Fruit fly (Drosophila melanogaster) whole organism, adult: ENCODE data around the gene CG13251.

Source experiments
- CG11617 ChIP-seq: fragments of 200-800 bp; sonication (Bioruptor generic); optimal IDR thresholded peaks from 2 replicates; lab custom pipeline; 2017; ENCODE audit warnings: mild to moderate bottlenecking, missing biosample characterization, missing genetic modification reagents, missing genetic modification characterization
- CG12768 ChIP-seq: fragments of 200-800 bp; sonication (Bioruptor generic); optimal IDR thresholded peaks from 2 replicates; lab custom pipeline; 2017; ENCODE audit warnings: missing biosample characterization, missing genetic modification characterization, mild to moderate bottlenecking, moderate library complexity, missing genetic modification reagents
- CG14711 ChIP-seq: fragments of 200-800 bp; sonication (Bioruptor generic); optimal IDR thresholded peaks from 2 replicates; lab custom pipeline; 2018; ENCODE audit warnings: missing biosample characterization, mild to moderate bottlenecking, missing genetic modification characterization, moderate library complexity
- CG1620 ChIP-seq: fragments of 200-800 bp; sonication (Bioruptor generic); optimal IDR thresholded peaks from 2 replicates; lab custom pipeline; 2016; ENCODE audit warnings: missing biosample characterization, missing genetic modification characterization
- CG33017 ChIP-seq: fragments of 200-800 bp; sonication (Bioruptor generic); optimal IDR thresholded peaks from 2 replicates; lab custom pipeline; 2018; ENCODE audit warnings: missing biosample characterization, mild to moderate bottlenecking, missing genetic modification characterization, moderate library complexity
- CG5204 ChIP-seq: fragments of 200-800 bp; sonication (Bioruptor generic); optimal IDR thresholded peaks from 2 replicates; lab custom pipeline; 2016; ENCODE audit warnings: missing biosample characterization, missing genetic modification characterization
- CG7045 ChIP-seq: fragments of 200-800 bp; sonication (Bioruptor generic); optimal IDR thresholded peaks from 2 replicates; lab custom pipeline; 2017; ENCODE audit warnings: missing biosample characterization, mild to moderate bottlenecking, missing genetic modification characterization
- CG7101 ChIP-seq: fragments of 200-800 bp; sonication (Bioruptor generic); optimal IDR thresholded peaks from 2 replicates; lab custom pipeline; 2018; ENCODE audit warnings: missing biosample characterization, mild to moderate bottlenecking, missing genetic modification characterization, moderate library complexity
- Clk ChIP-seq: fragments of 200-800 bp; sonication (Bioruptor generic); optimal IDR thresholded peaks from 2 replicates; lab custom pipeline; 2017; ENCODE audit warnings: missing biosample characterization, missing genetic modification characterization
- Crg-1 ChIP-seq: fragments of 200-800 bp; sonication (Bioruptor generic); optimal IDR thresholded peaks from 2 replicates; lab custom pipeline; 2016; ENCODE audit warnings: missing biosample characterization, missing genetic modification characterization
- Hr96 ChIP-seq: fragments of 200-800 bp; sonication (Bioruptor generic); optimal IDR thresholded peaks from 2 replicates; lab custom pipeline; 2016; ENCODE audit warnings: missing biosample characterization, missing genetic modification characterization
- Mnt ChIP-seq: fragments of 200-800 bp; sonication (Bioruptor generic); optimal IDR thresholded peaks from 2 replicates; lab custom pipeline; 2016; ENCODE audit warnings: missing biosample characterization, mild to moderate bottlenecking, missing genetic modification characterization
- bab1 ChIP-seq: fragments of 200-800 bp; sonication (Bioruptor generic); optimal IDR thresholded peaks from 3 replicates; lab custom pipeline; 2019; ENCODE audit warnings: missing biosample characterization, mild to moderate bottlenecking, missing genetic modification characterization, moderate library complexity
- cic ChIP-seq: fragments of 200-800 bp; sonication (Bioruptor generic); optimal IDR thresholded peaks from 2 replicates; lab custom pipeline; 2017; ENCODE audit warnings: missing biosample characterization, mild to moderate bottlenecking, missing genetic modification characterization, moderate library complexity
- cnc ChIP-seq, 2 experiments: fragments of >200 bp; optimal IDR thresholded peaks; 2 replicates each; lab custom pipeline; 2017
- kay ChIP-seq: fragments of 200-800 bp; sonication (Bioruptor generic); peaks from one replicate; lab custom pipeline; 2016; ENCODE audit warnings: missing biosample characterization, missing genetic modification characterization, borderline replicate concordance
- ovo ChIP-seq: fragments of 200-800 bp; sonication (Bioruptor generic); optimal IDR thresholded peaks from 2 replicates; lab custom pipeline; 2016; ENCODE audit warnings: missing biosample characterization, missing genetic modification characterization
- pad ChIP-seq: fragments of 200-800 bp; sonication (Bioruptor generic); optimal IDR thresholded peaks from 3 replicates; lab custom pipeline; 2017; ENCODE audit warnings: missing biosample characterization, missing genetic modification characterization, mild to moderate bottlenecking, moderate library complexity, missing genetic modification reagents
- tj ChIP-seq: fragments of 200-800 bp; sonication (Bioruptor generic); optimal IDR thresholded peaks from 3 replicates; lab custom pipeline; 2017; ENCODE audit warnings: missing biosample characterization, mild to moderate bottlenecking, missing genetic modification characterization, moderate library complexity
- toe ChIP-seq: fragments of 200-800 bp; sonication (Bioruptor generic); optimal IDR thresholded peaks from 2 replicates; lab custom pipeline; 2016; ENCODE audit warnings: missing biosample characterization, missing genetic modification characterization

CG13251 gene

dm6 chr3L:20636899-20637298, at the start of gene CG13251:
CG13251 (plus strand) TSS chr3L:20637199.
- no peak for TF ChIP-seq CG12768
- no peak for TF ChIP-seq kay (GFP tag; lab: Kevin White, UChicago)
- no peak for TF ChIP-seq cnc (optimal IDR thresholded peaks at IDR 0.05; lab: Kevin White, UChicago)
- no peak for TF ChIP-seq CG7045 (GFP tag; lab: Kevin White, UChicago)
- no peak for TF ChIP-seq Clk
- no peak for TF ChIP-seq cic
- no peak for TF ChIP-seq toe
- TF ChIP-seq Hr96 (GFP tag; lab: Kevin White, UChicago): no peak
- no peak for TF ChIP-seq CG33017
- no peak for TF ChIP-seq bab1 (GFP tag; lab: Kevin White, UChicago)
- TF ChIP-seq CG5204 (GFP tag; lab: Kevin White, UChicago): no peak
- no peak for TF ChIP-seq Mnt (GFP tag; lab: Kevin White, UChicago)
- no peak for TF ChIP-seq CG14711

DNA sequence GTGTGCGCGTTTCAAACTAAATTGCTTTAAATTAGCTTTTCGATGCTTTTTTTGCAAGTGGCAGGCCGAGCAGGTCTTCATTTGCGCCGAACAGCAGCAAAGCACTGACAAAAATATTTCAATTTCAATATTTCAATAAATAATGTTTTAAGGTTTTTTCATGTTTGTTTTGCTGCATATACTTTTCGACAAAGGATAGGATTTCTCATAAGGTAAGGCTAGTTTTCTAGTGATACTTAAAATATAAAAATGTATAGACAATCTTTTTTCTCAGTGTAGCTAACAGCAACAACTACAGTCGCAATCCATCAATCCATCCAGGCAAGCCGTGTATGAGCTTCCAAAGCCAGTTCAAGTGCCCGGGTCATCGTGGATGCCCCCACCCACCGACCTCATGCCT, 48.5 kb upstream of the CG13251 start:
- TF ChIP-seq bab1 (GFP tag; lab: Kevin White, UChicago) (no peak), CG7045 (GFP tag; lab: Kevin White, UChicago) (no peak), cic (no peak), CG14711 (no peak), Clk (no peak), Crg-1 (GFP tag; lab: Kevin White, UChicago) (no peak), Hr96 (GFP tag; lab: Kevin White, UChicago) (no peak), CG7101 (no peak), ovo (no peak)

DNA sequence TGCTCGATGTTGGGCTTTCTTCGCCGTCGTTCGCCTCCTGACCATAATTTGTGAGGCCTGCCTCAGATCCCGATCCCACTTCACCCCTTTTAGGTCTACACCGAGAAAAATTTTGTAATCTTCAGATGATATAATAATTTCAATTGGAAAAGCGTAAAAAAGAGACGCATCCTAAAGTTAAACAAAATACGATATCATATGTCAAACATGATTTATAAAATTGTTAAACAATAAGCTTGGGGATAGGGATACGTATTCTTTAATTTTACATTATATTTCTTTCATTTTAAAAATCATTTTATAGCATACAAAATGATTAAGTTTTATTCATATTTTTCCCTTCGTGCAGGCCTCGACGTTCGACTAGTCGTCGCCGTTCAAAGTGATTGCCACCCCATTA, 44.4 kb upstream of the CG13251 start:
- TF ChIP-seq CG5204 (GFP tag; lab: Kevin White, UChicago): no peak
- TF ChIP-seq cnc (optimal IDR thresholded peaks at IDR 0.05; lab: Kevin White, UChicago): no peak
- TF ChIP-seq CG33017: no peak
- TF ChIP-seq CG14711: no peak
- TF ChIP-seq Hr96 (GFP tag; lab: Kevin White, UChicago): no peak

DNA sequence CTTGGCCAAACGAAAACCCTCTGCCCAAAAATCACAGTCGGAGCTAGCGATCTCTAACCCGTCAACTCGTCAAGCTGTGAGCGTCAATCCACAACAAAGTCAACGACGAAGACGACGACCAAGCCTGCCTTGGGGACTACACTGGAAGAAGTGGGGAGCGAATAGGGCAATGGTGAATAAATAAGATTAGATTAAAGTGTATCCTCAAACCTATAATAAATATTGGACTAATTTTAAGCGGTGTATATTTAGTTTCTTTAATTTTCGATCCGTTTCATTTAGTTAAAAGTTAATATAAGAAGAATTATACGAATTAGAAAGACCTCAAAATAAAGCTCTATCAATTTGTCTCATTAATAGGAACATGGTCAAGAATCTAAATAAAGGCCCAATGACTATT, 41.2 kb upstream of the CG13251 start:
- TF ChIP-seq ovo (no peak), pad (GFP tag; lab: Kevin White, UChicago) (no peak), CG5204 (GFP tag; lab: Kevin White, UChicago) (no peak), Mnt (GFP tag; lab: Kevin White, UChicago) (no peak), CG11617 (GFP tag; lab: Kevin White, UChicago) (no peak), toe (no peak), bab1 (GFP tag; lab: Kevin White, UChicago) (no peak), Hr96 (GFP tag; lab: Kevin White, UChicago) (no peak), CG33017 (no peak), CG1620 (GFP tag; lab: Kevin White, UChicago) (no peak), CG14711 (no peak), CG12768 (no peak), kay (GFP tag; lab: Kevin White, UChicago) (no peak), CG7045 (GFP tag; lab: Kevin White, UChicago) (no peak), Clk (no peak), Crg-1 (GFP tag; lab: Kevin White, UChicago) (no peak)

DNA sequence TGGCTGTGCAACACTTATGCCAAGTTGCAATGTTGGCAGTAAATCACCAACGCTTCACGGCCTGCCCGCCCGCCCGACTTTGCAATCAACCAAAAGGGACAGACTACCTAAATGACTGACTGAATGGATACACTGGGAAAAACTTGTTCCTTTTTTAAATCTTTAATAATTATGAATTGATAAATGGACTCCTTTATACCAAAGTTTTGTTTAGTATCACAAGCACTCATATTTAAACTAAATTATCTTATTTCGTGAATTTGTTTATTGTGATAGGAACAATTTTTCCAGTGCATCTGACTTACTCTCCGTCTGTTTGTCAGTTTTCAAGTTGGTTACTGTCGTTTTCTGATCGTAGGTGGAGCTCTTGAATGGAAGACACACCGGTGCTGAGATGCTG, 36.4 kb upstream of the CG13251 start:
- TF ChIP-seq cnc (optimal IDR thresholded peaks at IDR 0.05; lab: Kevin White, UChicago) (no peak), toe (no peak), pad (GFP tag; lab: Kevin White, UChicago) (no peak), ovo (no peak), kay (GFP tag; lab: Kevin White, UChicago) (no peak), cic (no peak), tj (GFP tag; lab: Kevin White, UChicago) (no peak), CG1620 (GFP tag; lab: Kevin White, UChicago) (no peak), Crg-1 (GFP tag; lab: Kevin White, UChicago) (no peak), Mnt (GFP tag; lab: Kevin White, UChicago) (no peak)

DNA sequence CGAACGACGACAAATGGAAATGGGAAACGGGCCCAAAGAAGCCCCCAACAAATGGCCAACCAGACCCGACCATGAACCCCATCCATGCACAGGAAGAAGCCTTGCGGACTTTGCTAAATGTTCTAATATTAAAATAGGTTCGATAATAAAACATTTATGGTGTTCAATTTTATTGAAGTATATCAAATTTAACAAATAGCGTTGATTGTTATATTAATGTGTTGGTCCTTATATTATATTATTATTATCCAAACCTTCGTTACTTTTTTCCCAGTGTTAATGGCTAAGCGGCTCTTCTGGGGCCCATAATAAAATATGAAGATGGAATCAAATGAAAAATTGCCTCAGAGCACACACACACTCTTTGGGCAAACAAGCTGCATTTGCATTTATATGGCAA, 34.4 kb upstream of the CG13251 start:
- no peak for TF ChIP-seq toe
- no peak for TF ChIP-seq bab1 (GFP tag; lab: Kevin White, UChicago)
- no peak for TF ChIP-seq kay (GFP tag; lab: Kevin White, UChicago)
- TF ChIP-seq CG11617 (GFP tag; lab: Kevin White, UChicago): no peak
- no peak for TF ChIP-seq CG5204 (GFP tag; lab: Kevin White, UChicago)
- no peak for TF ChIP-seq CG12768
- no peak for TF ChIP-seq Mnt (GFP tag; lab: Kevin White, UChicago)
- TF ChIP-seq CG7101: no peak

DNA sequence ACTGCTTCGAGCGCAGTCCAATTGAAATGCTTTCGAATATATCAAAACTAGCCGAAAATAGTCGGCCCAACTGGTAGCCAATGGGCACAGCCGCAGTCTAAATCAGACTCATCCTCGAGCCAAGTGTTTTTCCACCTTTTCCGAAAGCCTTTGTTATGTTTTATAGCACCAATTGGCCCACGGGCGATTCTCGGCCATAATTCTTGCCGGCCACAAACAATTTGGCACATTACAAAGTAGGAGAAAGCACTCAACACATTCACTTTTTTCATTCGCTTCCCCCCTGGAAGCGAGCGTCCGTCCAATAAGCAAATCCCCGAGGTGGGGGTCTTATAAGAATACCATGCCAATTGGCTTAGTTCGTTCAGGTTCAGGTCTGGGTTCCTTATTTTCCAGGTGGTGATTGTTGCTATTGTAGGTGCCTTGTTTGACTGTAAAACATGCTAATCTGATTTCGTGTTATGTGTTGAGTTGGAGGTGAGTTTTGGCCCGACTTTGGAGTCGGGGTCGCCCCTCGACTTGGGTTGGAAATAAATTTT, 33.3 kb upstream of the CG13251 start:
- TF ChIP-seq CG5204 (GFP tag; lab: Kevin White, UChicago) (no peak), tj (GFP tag; lab: Kevin White, UChicago) (no peak), Mnt (GFP tag; lab: Kevin White, UChicago) (no peak), ovo (no peak), CG7101 (no peak), CG1620 (GFP tag; lab: Kevin White, UChicago) (no peak), bab1 (GFP tag; lab: Kevin White, UChicago) (no peak), Hr96 (GFP tag; lab: Kevin White, UChicago) (no peak), pad (GFP tag; lab: Kevin White, UChicago) (no peak), CG33017 (no peak), Crg-1 (GFP tag; lab: Kevin White, UChicago) (no peak)
